Worm (Caenorhabditis elegans) whole organism, L3 larva: ENCODE results near the gene hsd-3.

ENCODE experiments used
- R02D3.7 ChIP-seq: fragments of 150-350 bp; optimal IDR thresholded peaks from 2 replicates; lab custom pipeline; 2014; ENCODE audit warnings: missing biosample characterization, missing genetic modification characterization
- ZK546.5 ChIP-seq: sonication (generic microtip); optimal IDR thresholded peaks from 2 replicates; lab custom pipeline; 2017; ENCODE audit warnings: missing biosample characterization, missing genetic modification characterization
- aly-2 ChIP-seq: fragments of 150-350 bp; optimal IDR thresholded peaks from 2 replicates; lab custom pipeline; 2014; ENCODE audit warnings: missing biosample characterization, missing genetic modification characterization
- ama-1 ChIP-seq: fragments of 150-350 bp; optimal IDR thresholded peaks from 2 replicates; lab custom pipeline; 2018
- ceh-16 ChIP-seq: sonication (generic microtip); optimal IDR thresholded peaks from 2 replicates; lab custom pipeline; 2017; ENCODE audit warnings: missing biosample characterization, missing genetic modification characterization
- ceh-28 ChIP-seq: fragments of 150-350 bp; optimal IDR thresholded peaks from 2 replicates; lab custom pipeline; 2014; ENCODE audit warnings: missing biosample characterization, missing genetic modification reagents, missing genetic modification characterization
- ceh-9 ChIP-seq: sonication (generic microtip); optimal IDR thresholded peaks from 2 replicates; lab custom pipeline; 2018; ENCODE audit warnings: missing biosample characterization, missing genetic modification characterization
- daf-12 ChIP-seq: fragments of 150-350 bp; optimal IDR thresholded peaks from 2 replicates; lab custom pipeline; 2014; ENCODE audit warnings: missing biosample characterization, missing genetic modification reagents, missing genetic modification characterization
- egl-5 ChIP-seq: fragments of 150-350 bp; optimal IDR thresholded peaks from 2 replicates; lab custom pipeline; 2017; ENCODE audit warnings: missing biosample characterization, missing genetic modification reagents, missing genetic modification characterization, inconsistent platforms
- elt-3 ChIP-seq, 3 experiments: fragments of 150-350 bp in 1 of 3; sonication (generic microtip) in 2 of 3; optimal IDR thresholded peaks; 2 replicates in 2 of 3; 4 replicates in 1 of 3; lab custom pipeline; 2014 to 2017; ENCODE audit warnings: missing biosample characterization in 3 of 3, missing genetic modification characterization in 3 of 3
- fkh-10 ChIP-seq: sonication (generic microtip); optimal IDR thresholded peaks from 2 replicates; lab custom pipeline; 2017; ENCODE audit warnings: missing biosample characterization, missing genetic modification reagents, missing genetic modification characterization
- fkh-2 ChIP-seq: fragments of 150-350 bp; optimal IDR thresholded peaks from 2 replicates; lab custom pipeline; 2014; ENCODE audit warnings: missing biosample characterization, missing genetic modification reagents, missing genetic modification characterization
- hmg-11 ChIP-seq: sonication (generic microtip); optimal IDR thresholded peaks from 2 replicates; lab custom pipeline; 2016; ENCODE audit warnings: missing genetic modification characterization, missing compliant biosample characterization
- jun-1 ChIP-seq: fragments of 150-350 bp; optimal IDR thresholded peaks from 2 replicates; lab custom pipeline; 2014; ENCODE audit warnings: missing biosample characterization, missing genetic modification reagents, missing genetic modification characterization
- lin-39 ChIP-seq: fragments of 150-350 bp; optimal IDR thresholded peaks from 2 replicates; lab custom pipeline; 2018; ENCODE audit warnings: missing biosample characterization, missing genetic modification reagents, missing genetic modification characterization
- mml-1 ChIP-seq: fragments of 150-350 bp; sonication (generic microtip); optimal IDR thresholded peaks from 3 replicates; lab custom pipeline; 2014; ENCODE audit warnings: missing biosample characterization, missing genetic modification characterization
- nfya-1 ChIP-seq: sonication (generic microtip); optimal IDR thresholded peaks from 2 replicates; lab custom pipeline; 2017; ENCODE audit warnings: missing genetic modification characterization, mild to moderate bottlenecking, missing compliant biosample characterization, antibody characterized with exemption, moderate library complexity; ENCODE audit not compliant: insufficient read depth
- nhr-12 ChIP-seq: fragments of 150-350 bp; optimal IDR thresholded peaks from 2 replicates; lab custom pipeline; 2014; ENCODE audit warnings: missing biosample characterization, missing genetic modification characterization
- nhr-23 ChIP-seq: fragments of 150-350 bp; optimal IDR thresholded peaks from 2 replicates; lab custom pipeline; 2014; ENCODE audit warnings: missing biosample characterization, missing genetic modification reagents, missing genetic modification characterization
- nhr-237 ChIP-seq: fragments of 150-350 bp; optimal IDR thresholded peaks from 2 replicates; lab custom pipeline; 2014; ENCODE audit warnings: missing biosample characterization, missing genetic modification characterization
- nhr-25 ChIP-seq: sonication (generic microtip); optimal IDR thresholded peaks from 2 replicates; lab custom pipeline; 2017; ENCODE audit warnings: missing biosample characterization, missing genetic modification characterization
- nhr-28 ChIP-seq: fragments of 150-350 bp; optimal IDR thresholded peaks from 2 replicates; lab custom pipeline; 2014; ENCODE audit warnings: missing biosample characterization, missing genetic modification characterization
- nhr-43 ChIP-seq: sonication (generic microtip); optimal IDR thresholded peaks from 2 replicates; lab custom pipeline; 2016; ENCODE audit warnings: mild to moderate bottlenecking, missing genetic modification characterization, missing compliant biosample characterization; ENCODE audit not compliant: poor library complexity, severe bottlenecking
- nhr-67 ChIP-seq: fragments of 150-350 bp; optimal IDR thresholded peaks from 2 replicates; lab custom pipeline; 2014; ENCODE audit warnings: missing biosample characterization, missing genetic modification characterization
- nhr-76 ChIP-seq: fragments of 150-350 bp; sonication (generic microtip); optimal IDR thresholded peaks from 5 replicates; lab custom pipeline; 2014; ENCODE audit warnings: missing biosample characterization, missing genetic modification characterization
- pha-4 ChIP-seq: fragments of 150-350 bp; optimal IDR thresholded peaks from 2 replicates; lab custom pipeline; 2014; ENCODE audit warnings: missing biosample characterization, missing genetic modification reagents, missing genetic modification characterization
- sea-2 ChIP-seq: fragments of 150-350 bp; sonication (generic microtip); optimal IDR thresholded peaks from 4 replicates; lab custom pipeline; 2014; ENCODE audit warnings: missing biosample characterization, missing genetic modification reagents, missing genetic modification characterization
- skn-1 ChIP-seq: fragments of 150-350 bp; optimal IDR thresholded peaks from 2 replicates; lab custom pipeline; 2014; ENCODE audit warnings: missing biosample characterization, missing genetic modification characterization
- snpc-4 ChIP-seq: fragments of 150-350 bp; optimal IDR thresholded peaks from 2 replicates; lab custom pipeline; 2014; ENCODE audit warnings: missing biosample characterization, missing genetic modification characterization
- tbx-2 ChIP-seq: sonication (generic microtip); optimal IDR thresholded peaks from 2 replicates; lab custom pipeline; 2016; ENCODE audit warnings: mild to moderate bottlenecking, missing genetic modification characterization, missing compliant biosample characterization
- zag-1 ChIP-seq: fragments of 150-350 bp; optimal IDR thresholded peaks from 2 replicates; lab custom pipeline; 2014; ENCODE audit warnings: missing biosample characterization, missing genetic modification characterization
- ztf-4 ChIP-seq: fragments of 150-350 bp; optimal IDR thresholded peaks from 2 replicates; lab custom pipeline; 2014; ENCODE audit warnings: missing biosample characterization, missing genetic modification characterization

hsd-3 gene

ce11 chrX:4965592-4965991 is 43.5 kb upstream of the hsd-3 start:
- TF ChIP-seq lin-39 (tag; lab: Kevin White, UChicago) (peak; percentile 43), pha-4 (tag; lab: Kevin White, UChicago) (no peak), nhr-43 (tag; lab: Kevin White, UChicago) (no peak), fkh-2 (tag; lab: Kevin White, UChicago) (no peak)

- TF ChIP-seq tbx-2 (tag; lab: Kevin White, UChicago) (peak; percentile 66), elt-3 (tag; optimal IDR thresholded peaks at IDR 0.05; lab: Kevin White, UChicago) (peak in 1 of 3 experiments; percentile 48), pha-4 (tag; lab: Kevin White, UChicago) (no peak), fkh-2 (tag; lab: Kevin White, UChicago) (no peak), ceh-9 (tag; lab: Kevin White, UChicago) (no peak), nfya-1 (peak; percentile 15), nhr-23 (tag; lab: Kevin White, UChicago) (peak; percentile 96), egl-5 (tag; lab: Kevin White, UChicago) (peak; percentile 46), sea-2 (GFP tag; lab: Kevin White, UChicago) (no peak), nhr-43 (tag; lab: Kevin White, UChicago) (peak; percentile 67), aly-2 (no peak), ama-1 (lab: Kevin White, UChicago) (peak; percentile 87), ceh-28 (peak; percentile 29), nhr-25 (tag; lab: Kevin White, UChicago) (peak; percentile 80), ztf-4 (tag; lab: Kevin White, UChicago) (peak; percentile 2)
- TF ChIP-seq, all 47 proteins: peak for 10
Measured at ce11 chrX:4969228-4969627, 39.9 kb upstream of the hsd-3 start, which contains the start of gene M03F4.6. TSS of gene M03F4.6 (minus strand) at chrX:4969328.

ce11 chrX:4970863-4971345 is 38.2 kb upstream of the hsd-3 start, which contains the start of gene calu-1:
TSS of gene calu-1 (minus strand) at chrX:4970913.
- peak; percentile 10 for TF ChIP-seq pha-4 (tag; lab: Kevin White, UChicago)
- TF ChIP-seq nhr-28 (tag; lab: Kevin White, UChicago), result no peak
- TF ChIP-seq nhr-23 (tag; lab: Kevin White, UChicago), result peak; percentile 15

ce11 chrX:4971427-4971826 is 37.7 kb upstream of the hsd-3 start:
- TF ChIP-seq ztf-4 (tag; lab: Kevin White, UChicago), result no peak
- peak; percentile 21 for TF ChIP-seq nhr-25 (tag; lab: Kevin White, UChicago)
- no peak for TF ChIP-seq R02D3.7
- no peak for TF ChIP-seq elt-3 (tag; optimal IDR thresholded peaks at IDR 0.05; lab: Kevin White, UChicago)
- no peak for TF ChIP-seq fkh-2 (tag; lab: Kevin White, UChicago)
- no peak for TF ChIP-seq sea-2 (GFP tag; lab: Kevin White, UChicago)
- peak; percentile 67 for TF ChIP-seq lin-39 (tag; lab: Kevin White, UChicago)
- TF ChIP-seq daf-12 (tag; lab: Kevin White, UChicago), result no peak
- TF ChIP-seq nhr-76 (tag; lab: Kevin White, UChicago), result no peak
- TF ChIP-seq ZK546.5, result no peak
- TF ChIP-seq nhr-28 (tag; lab: Kevin White, UChicago), result no peak
- TF ChIP-seq pha-4 (tag; lab: Kevin White, UChicago), result peak; percentile 42
- no peak for TF ChIP-seq skn-1
- TF ChIP-seq ceh-28, result no peak
- TF ChIP-seq ama-1 (lab: Kevin White, UChicago), result peak; percentile 52
- TF ChIP-seq nhr-23 (tag; lab: Kevin White, UChicago), result peak; percentile 52
- TF ChIP-seq nfya-1, result peak; percentile 36
- no peak for TF ChIP-seq nhr-67 (tag; lab: Kevin White, UChicago)
- peak; percentile 50 for TF ChIP-seq hmg-11 (tag; lab: Kevin White, UChicago)
- no peak for TF ChIP-seq fkh-10 (GFP tag; lab: Kevin White, UChicago)
- no peak for TF ChIP-seq aly-2
- TF ChIP-seq nhr-237, result no peak
- TF ChIP-seq nhr-43 (tag; lab: Kevin White, UChicago), result peak; percentile 47
- peak; percentile 18 for TF ChIP-seq jun-1 (tag; lab: Kevin White, UChicago)
- TF ChIP-seq ceh-16 (tag; lab: Kevin White, UChicago), result no peak
- no peak for TF ChIP-seq snpc-4
- no peak for TF ChIP-seq nhr-12 (tag; lab: Kevin White, UChicago)
- no peak for TF ChIP-seq zag-1 (tag; lab: Kevin White, UChicago)
- no peak for TF ChIP-seq mml-1 (tag; lab: Kevin White, UChicago)
